Fruit fly (Drosophila melanogaster): Measurements from ENCODE around the gene Aven.

The Aven gene

DNA sequence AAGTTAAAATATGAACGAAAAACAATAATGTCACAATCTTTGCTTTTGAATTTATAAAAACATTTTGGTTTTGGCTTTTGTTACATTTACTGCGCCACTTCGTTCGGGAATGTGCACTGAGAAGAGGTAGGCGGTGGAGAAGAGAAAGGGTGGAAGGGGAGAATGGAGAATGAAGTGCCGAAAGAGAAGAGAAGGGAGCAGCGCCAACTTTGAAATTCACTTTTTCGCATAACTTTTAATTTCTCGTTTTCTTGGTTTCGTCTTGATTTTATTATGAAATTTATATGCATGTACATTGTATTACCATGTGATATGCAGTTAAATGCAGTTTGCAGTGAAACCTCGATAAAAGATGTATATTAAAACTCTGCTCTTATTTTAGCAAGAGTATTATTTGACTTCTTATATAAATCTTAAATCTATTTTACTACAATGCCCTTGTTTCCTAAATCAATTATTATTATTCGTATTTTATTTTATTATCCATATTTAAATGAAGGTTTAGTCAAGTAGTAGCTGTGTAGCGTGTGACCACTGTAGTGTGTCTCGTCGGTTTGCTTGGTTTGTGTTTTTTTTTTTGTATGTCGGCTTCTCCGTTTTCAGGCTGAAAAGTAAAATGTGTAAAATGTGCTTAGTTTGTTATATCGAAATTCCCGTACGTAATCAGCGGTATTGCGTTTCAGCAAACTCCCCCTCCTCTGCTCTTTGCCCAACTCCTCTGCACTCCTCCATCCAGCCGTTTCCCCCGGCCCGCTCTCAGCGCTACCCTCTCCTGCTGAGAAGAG, 33.4 kb upstream of the Aven start (continued):
- TF ChIP-seq CG2116 (GFP tag; optimal IDR thresholded peaks at IDR 0.05) = no peak
- no peak for TF ChIP-seq D19B (GFP tag; optimal IDR thresholded peaks at IDR 0.05)
- no peak for TF ChIP-seq CG8765 (GFP tag; IDR thresholded peaks at IDR 0.05)
- no peak for TF ChIP-seq bowl (GFP tag; IDR thresholded peaks at IDR 0.05)
- no peak; the same call in 1 of the 2 replicates for TF ChIP-seq CG42726 (GFP tag; IDR thresholded peaks at IDR 0.05; ENCODE audit: partially characterized antibody)
- no peak for TF ChIP-seq pros (GFP tag; optimal IDR thresholded peaks at IDR 0.05)
- TF ChIP-seq Usf (GFP tag; optimal IDR thresholded peaks at IDR 0.05) = no peak
- no peak for TF ChIP-seq CG7372 (GFP tag; IDR thresholded peaks at IDR 0.05)
- TF ChIP-seq ftz-f1 (GFP tag; optimal IDR thresholded peaks at IDR 0.05) = no peak
- TF ChIP-seq Abd-B (GFP tag; optimal IDR thresholded peaks at IDR 0.05) = no peak
- TF ChIP-seq CG4424 (GFP tag; optimal IDR thresholded peaks at IDR 0.05) = no peak
- no peak for TF ChIP-seq Atf6 (GFP tag; IDR thresholded peaks at IDR 0.05)
- no peak for TF ChIP-seq wdn (GFP tag; IDR thresholded peaks at IDR 0.05)
- no peak for TF ChIP-seq pita (GFP tag; optimal IDR thresholded peaks at IDR 0.05)
- TF ChIP-seq CG12391 (tag; optimal IDR thresholded peaks at IDR 0.05) = peak; percentile 37
- no peak for TF ChIP-seq al (GFP tag; IDR thresholded peaks at IDR 0.05)
- no peak for TF ChIP-seq CG7987 (GFP tag; optimal IDR thresholded peaks at IDR 0.05)
- TF ChIP-seq CG15514 (GFP tag; optimal IDR thresholded peaks at IDR 0.05) = no peak
- no peak for TF ChIP-seq sr (GFP tag; IDR thresholded peaks at IDR 0.05)
- TF ChIP-seq CG32532 (GFP tag; IDR thresholded peaks at IDR 0.05) = no peak
- TF ChIP-seq Drgx (GFP tag; IDR thresholded peaks at IDR 0.05) = peak; percentile 62
- no peak for TF ChIP-seq vnd (GFP tag; IDR thresholded peaks at IDR 0.05; ENCODE audit: partially characterized antibody)
- TF ChIP-seq bcd (GFP tag; optimal IDR thresholded peaks at IDR 0.05) = no peak
- TF ChIP-seq slbo (GFP tag; IDR thresholded peaks at IDR 0.05) = no peak
- TF ChIP-seq CG31365 (tag; optimal IDR thresholded peaks at IDR 0.05) = no peak
- no peak for TF ChIP-seq CG9797 (GFP tag; optimal IDR thresholded peaks at IDR 0.05)
- TF ChIP-seq BtbVII (GFP tag; optimal IDR thresholded peaks at IDR 0.05) = no peak
- TF ChIP-seq CG3726 (GFP tag; IDR thresholded peaks at IDR 0.05) = no peak
- no peak for TF ChIP-seq CG14860 (GFP tag; IDR thresholded peaks at IDR 0.05; ENCODE audit: partially characterized antibody)
- TF ChIP-seq CG10543 (GFP tag; optimal IDR thresholded peaks at IDR 0.05) = no peak
- TF ChIP-seq Nf-YC (tag; optimal IDR thresholded peaks at IDR 0.05) = no peak
- TF ChIP-seq CG2202 (tag; optimal IDR thresholded peaks at IDR 0.05) = no peak
- no peak for TF ChIP-seq fd3F (GFP tag; optimal IDR thresholded peaks at IDR 0.05)
- no peak for TF ChIP-seq Hr3 (GFP tag; optimal IDR thresholded peaks at IDR 0.05)
- no peak for TF ChIP-seq Stat92E (GFP tag; optimal IDR thresholded peaks at IDR 0.05)
- TF ChIP-seq CG12769 (tag; optimal IDR thresholded peaks at IDR 0.05) = no peak
- no peak for TF ChIP-seq Kr (GFP tag; optimal IDR thresholded peaks at IDR 0.05)
- no peak for TF ChIP-seq fd102C (GFP tag; optimal IDR thresholded peaks at IDR 0.05)
- no peak for TF ChIP-seq CG3407 (GFP tag; optimal IDR thresholded peaks at IDR 0.05)
- no peak for TF ChIP-seq ttk (GFP tag; IDR thresholded peaks at IDR 0.05)
- no peak for TF ChIP-seq CG6854 (GFP tag; optimal IDR thresholded peaks at IDR 0.05)
- no peak for TF ChIP-seq seq (GFP tag; IDR thresholded peaks at IDR 0.05)
- TF ChIP-seq CG17612 (GFP tag; IDR thresholded peaks at IDR 0.05) = no peak
